Worm (Caenorhabditis elegans) whole organism, young adult: Measurements from ENCODE around the gene sdz-37.

Experiments
- B0019.2 ChIP-seq: fragments of 200-800 bp; sonication (Bioruptor generic); conservative IDR thresholded peaks from 2 replicates; pipeline ENCODE4 v1.3.6; 2022; ENCODE audit warnings: missing genetic modification reagents, missing genetic modification characterization, missing compliant biosample characterization
- F33H1.4 ChIP-seq: fragments of 200-800 bp; sonication (Bioruptor generic); IDR thresholded peaks from 2 replicates; pipeline ENCODE4 v1.3.6; 2022; ENCODE audit warnings: missing genetic modification reagents, missing genetic modification characterization, missing compliant biosample characterization
- Y56A3A.18 ChIP-seq: fragments of 200-800 bp; sonication (Bioruptor generic); IDR thresholded peaks from 2 replicates; pipeline ENCODE4 v1.3.6; 2022; ENCODE audit warnings: missing genetic modification reagents, missing genetic modification characterization, missing compliant biosample characterization
- ZK185.1 ChIP-seq: sonication (generic microtip); optimal IDR thresholded peaks from 2 replicates; lab custom pipeline; 2016; ENCODE audit warnings: mild to moderate bottlenecking, missing genetic modification characterization, missing compliant biosample characterization; ENCODE audit not compliant: poor library complexity, severe bottlenecking
- akir-1 ChIP-seq: fragments of 200-800 bp; sonication (Bioruptor generic); optimal IDR thresholded peaks from 2 replicates; lab custom pipeline; 2018; ENCODE audit warnings: mild to moderate bottlenecking, missing genetic modification characterization, moderate library complexity, missing compliant biosample characterization
- ama-1 ChIP-seq, 3 experiments: fragments of 150-350 bp in 1 of 3; sonication (generic microtip) in 2 of 3; optimal IDR thresholded peaks; 2 replicates each; lab custom pipeline; 2014 to 2018; ENCODE audit warnings: missing biosample characterization in 2 of 3, missing genetic modification characterization in 2 of 3, missing genetic modification reagents in 2 of 3
- cebp-2 ChIP-seq: fragments of 200-800 bp; sonication (Bioruptor generic); IDR thresholded peaks from 2 replicates; pipeline ENCODE4 v1.3.6; 2022; ENCODE audit warnings: missing genetic modification characterization, missing compliant biosample characterization
- dpff-1 ChIP-seq: sonication (generic microtip); optimal IDR thresholded peaks from 2 replicates; lab custom pipeline; 2017; ENCODE audit warnings: mild to moderate bottlenecking, missing genetic modification characterization, missing compliant biosample characterization
- madf-3 ChIP-seq: fragments of 200-800 bp; sonication (Bioruptor generic); IDR thresholded peaks from 2 replicates; pipeline ENCODE4 v1.3.6; 2022; ENCODE audit warnings: missing genetic modification reagents, missing genetic modification characterization, missing compliant biosample characterization
- nfya-2 ChIP-seq: fragments of 200-800 bp; sonication (Bioruptor generic); IDR thresholded peaks from 2 replicates; pipeline ENCODE4 v1.3.6; 2022; ENCODE audit warnings: missing genetic modification reagents, missing genetic modification characterization, missing compliant biosample characterization
- nhr-80 ChIP-seq: sonication (generic microtip); optimal IDR thresholded peaks from 2 replicates; lab custom pipeline; 2016; ENCODE audit warnings: missing genetic modification characterization, missing compliant biosample characterization
- ztf-26 ChIP-seq: sonication (generic microtip); optimal IDR thresholded peaks from 2 replicates; lab custom pipeline; 2017; ENCODE audit warnings: missing genetic modification characterization, missing compliant biosample characterization
- ztf-3 ChIP-seq: fragments of 200-800 bp; sonication (Bioruptor generic); optimal IDR thresholded peaks from 2 replicates; lab custom pipeline; 2018; ENCODE audit warnings: mild to moderate bottlenecking, missing genetic modification characterization, missing compliant biosample characterization

ce11 chrII:10513377-10513776, 48.7 kb downstream of the sdz-37 start:
- TF ChIP-seq ZK185.1 (tag; lab: Kevin White, UChicago) (no peak), dpff-1 (no peak), ztf-3 (GFP tag; lab: Kevin White, UChicago) (no peak), nfya-2 (GFP tag; lab: Robert Waterston, UW) (no peak), nhr-80 (tag; lab: Kevin White, UChicago) (no peak), B0019.2 (GFP tag; lab: Robert Waterston, UW) (no peak), madf-3 (GFP tag; lab: Robert Waterston, UW) (no peak), F33H1.4 (GFP tag; lab: Robert Waterston, UW) (no peak), akir-1 (no peak), Y56A3A.18 (GFP tag; lab: Robert Waterston, UW) (no peak), cebp-2 (GFP tag; lab: Robert Waterston, UW) (no peak), ama-1 (optimal IDR thresholded peaks at IDR 0.05; lab: Kevin White, UChicago) (no peak), ama-1 (GFP tag; optimal IDR thresholded peaks at IDR 0.05; lab: Kevin White, UChicago) (no peak), ztf-26 (tag; lab: Kevin White, UChicago) (no peak)
